Worm (Caenorhabditis elegans) whole organism, L2 larva: ENCODE measurements around the gene par-5.

Experiments used
- C34F6.9 ChIP-seq: fragments of 150-350 bp; optimal IDR thresholded peaks from 2 replicates; lab custom pipeline; 2014; ENCODE audit warnings: missing biosample characterization, missing genetic modification characterization
- F13H6.1 ChIP-seq: sonication (generic microtip); optimal IDR thresholded peaks from 2 replicates; lab custom pipeline; 2016; ENCODE audit warnings: missing genetic modification characterization, missing compliant biosample characterization
- R02D3.7 ChIP-seq: fragments of 150-350 bp; optimal IDR thresholded peaks from 2 replicates; lab custom pipeline; 2014; ENCODE audit warnings: missing biosample characterization, missing genetic modification characterization
- Y55F3AM.14 ChIP-seq: fragments of 200-800 bp; sonication (Bioruptor generic); optimal IDR thresholded peaks from 2 replicates; lab custom pipeline; 2018; ENCODE audit warnings: mild to moderate bottlenecking, missing genetic modification characterization, missing compliant biosample characterization
- ZK546.5 ChIP-seq: sonication (generic microtip); optimal IDR thresholded peaks from 2 replicates; lab custom pipeline; 2017; ENCODE audit warnings: missing biosample characterization, missing genetic modification characterization
- alr-1 ChIP-seq: fragments of 150-350 bp; optimal IDR thresholded peaks from 2 replicates; lab custom pipeline; 2014; ENCODE audit warnings: missing biosample characterization, missing genetic modification characterization
- aly-2 ChIP-seq: fragments of 150-350 bp; optimal IDR thresholded peaks from 2 replicates; lab custom pipeline; 2014; ENCODE audit warnings: missing biosample characterization, missing genetic modification characterization
- ama-1 ChIP-seq: fragments of 150-350 bp; optimal IDR thresholded peaks from 2 replicates; lab custom pipeline; 2018; ENCODE audit warnings: inconsistent platforms
- blmp-1 ChIP-seq: sonication (generic microtip); optimal IDR thresholded peaks from 2 replicates; lab custom pipeline; 2017; ENCODE audit warnings: missing genetic modification characterization, mild to moderate bottlenecking, missing compliant biosample characterization, antibody characterized with exemption, moderate library complexity; ENCODE audit not compliant: insufficient read depth
- ceh-16 ChIP-seq: fragments of 150-350 bp; optimal IDR thresholded peaks from 2 replicates; lab custom pipeline; 2014; ENCODE audit warnings: missing biosample characterization, missing genetic modification characterization
- ceh-82 ChIP-seq: fragments of 150-350 bp; optimal IDR thresholded peaks from 2 replicates; lab custom pipeline; 2014; ENCODE audit warnings: missing biosample characterization, missing genetic modification characterization
- crh-2 ChIP-seq: sonication (generic microtip); optimal IDR thresholded peaks from 2 replicates; lab custom pipeline; 2017; ENCODE audit warnings: missing biosample characterization, missing genetic modification characterization
- dmd-4 ChIP-seq: sonication (generic microtip); optimal IDR thresholded peaks from 2 replicates; lab custom pipeline; 2017; ENCODE audit warnings: missing biosample characterization, missing genetic modification characterization
- egl-27 ChIP-seq: sonication (generic microtip); optimal IDR thresholded peaks from 3 replicates; lab custom pipeline; 2017; ENCODE audit warnings: missing biosample characterization, missing genetic modification reagents, missing genetic modification characterization
- elt-1 ChIP-seq: fragments of 150-350 bp; optimal IDR thresholded peaks from 2 replicates; lab custom pipeline; 2014; ENCODE audit warnings: missing biosample characterization, missing genetic modification characterization
- elt-3 ChIP-seq: sonication (generic microtip); optimal IDR thresholded peaks from 2 replicates; lab custom pipeline; 2017; ENCODE audit warnings: missing biosample characterization, missing genetic modification characterization
- fos-1 ChIP-seq: fragments of 150-350 bp; optimal IDR thresholded peaks from 2 replicates; lab custom pipeline; 2014; ENCODE audit warnings: missing biosample characterization, missing genetic modification characterization
- gmeb-1 ChIP-seq: fragments of 150-350 bp; optimal IDR thresholded peaks from 2 replicates; lab custom pipeline; 2014; ENCODE audit warnings: missing biosample characterization, missing genetic modification characterization
- lin-11 ChIP-seq: fragments of 150-350 bp; sonication (generic microtip); optimal IDR thresholded peaks from 2 replicates; lab custom pipeline; 2014; ENCODE audit warnings: missing biosample characterization, missing genetic modification characterization, inconsistent platforms, mixed read lengths
- lin-13 ChIP-seq: fragments of 150-350 bp; optimal IDR thresholded peaks from 2 replicates; lab custom pipeline; 2014; ENCODE audit warnings: missing biosample characterization, missing genetic modification reagents, missing genetic modification characterization
- lin-39 ChIP-seq: fragments of 150-350 bp; optimal IDR thresholded peaks from 2 replicates; lab custom pipeline; 2014; ENCODE audit warnings: missing biosample characterization, missing genetic modification reagents, missing genetic modification characterization
- lsy-2 ChIP-seq, 2 experiments: fragments of 150-350 bp in 1 of 2; sonication (generic microtip) in 1 of 2; optimal IDR thresholded peaks; 2 replicates each; lab custom pipeline; 2014 to 2017; ENCODE audit warnings: missing biosample characterization in 2 of 2, missing genetic modification characterization in 2 of 2
- mab-5 ChIP-seq: fragments of 150-350 bp; optimal IDR thresholded peaks from 2 replicates; lab custom pipeline; 2014; ENCODE audit warnings: missing biosample characterization, missing genetic modification characterization
- mbf-1 ChIP-seq: sonication (generic microtip); optimal IDR thresholded peaks from 2 replicates; lab custom pipeline; 2017; ENCODE audit warnings: missing biosample characterization, missing genetic modification characterization
- mdl-1 ChIP-seq, 2 experiments: fragments of 150-350 bp in 1 of 2; sonication (generic microtip) in 1 of 2; optimal IDR thresholded peaks; 2 replicates each; lab custom pipeline; 2017; ENCODE audit warnings: missing biosample characterization in 2 of 2, missing genetic modification characterization in 2 of 2
- nhr-10 ChIP-seq: sonication (generic microtip); optimal IDR thresholded peaks from 2 replicates; lab custom pipeline; 2017; ENCODE audit warnings: missing biosample characterization, missing genetic modification characterization
- nhr-11 ChIP-seq: fragments of 150-350 bp; optimal IDR thresholded peaks from 2 replicates; lab custom pipeline; 2014; ENCODE audit warnings: missing biosample characterization, missing genetic modification characterization
- nhr-12 ChIP-seq: fragments of 150-350 bp; optimal IDR thresholded peaks from 2 replicates; lab custom pipeline; 2014; ENCODE audit warnings: missing biosample characterization, missing genetic modification characterization
- nhr-129 ChIP-seq: fragments of 150-350 bp; optimal IDR thresholded peaks from 2 replicates; lab custom pipeline; 2014; ENCODE audit warnings: missing biosample characterization, missing genetic modification characterization
- nhr-21 ChIP-seq: fragments of 150-350 bp; optimal IDR thresholded peaks from 2 replicates; lab custom pipeline; 2014; ENCODE audit warnings: missing biosample characterization, missing genetic modification characterization
- nhr-23 ChIP-seq: fragments of 150-350 bp; optimal IDR thresholded peaks from 2 replicates; lab custom pipeline; 2014; ENCODE audit warnings: missing biosample characterization, missing genetic modification reagents, missing genetic modification characterization
- nhr-237 ChIP-seq: fragments of 150-350 bp; optimal IDR thresholded peaks from 2 replicates; lab custom pipeline; 2014; ENCODE audit warnings: missing biosample characterization, missing genetic modification characterization
- nhr-25 ChIP-seq: fragments of 150-350 bp; sonication (generic microtip); optimal IDR thresholded peaks from 3 replicates; lab custom pipeline; 2014; ENCODE audit warnings: missing biosample characterization, missing genetic modification characterization
- nhr-6 ChIP-seq: fragments of 150-350 bp; optimal IDR thresholded peaks from 2 replicates; lab custom pipeline; 2014; ENCODE audit warnings: missing biosample characterization, missing genetic modification characterization
- nhr-77 ChIP-seq: fragments of 150-350 bp; optimal IDR thresholded peaks from 2 replicates; lab custom pipeline; 2014; ENCODE audit warnings: missing biosample characterization, missing genetic modification characterization
- peb-1 ChIP-seq: fragments of 150-350 bp; optimal IDR thresholded peaks from 2 replicates; lab custom pipeline; 2014; ENCODE audit warnings: missing biosample characterization, missing genetic modification characterization
- sem-4 ChIP-seq: fragments of 150-350 bp; optimal IDR thresholded peaks from 2 replicates; lab custom pipeline; 2014; ENCODE audit warnings: missing biosample characterization, missing genetic modification reagents, missing genetic modification characterization
- skn-1 ChIP-seq: sonication (generic microtip); optimal IDR thresholded peaks from 2 replicates; lab custom pipeline; 2017; ENCODE audit warnings: missing biosample characterization, missing genetic modification characterization
- sma-3 ChIP-seq: sonication (generic microtip); optimal IDR thresholded peaks from 2 replicates; lab custom pipeline; 2016; ENCODE audit warnings: missing genetic modification reagents, missing genetic modification characterization, missing compliant biosample characterization
- sma-9 ChIP-seq, 2 experiments: fragments of 150-350 bp in 1 of 2; sonication (generic microtip) in 1 of 2; optimal IDR thresholded peaks; 2 replicates each; lab custom pipeline; 2014 to 2016; ENCODE audit warnings: missing genetic modification characterization in 2 of 2, mild to moderate bottlenecking in 1 of 2, missing biosample characterization in 1 of 2, missing compliant biosample characterization in 1 of 2, missing genetic modification reagents in 1 of 2, moderate library complexity in 1 of 2
- snpc-4 ChIP-seq: fragments of 150-350 bp; optimal IDR thresholded peaks from 2 replicates; lab custom pipeline; 2014; ENCODE audit warnings: missing biosample characterization, missing genetic modification characterization
- unc-39 ChIP-seq: fragments of 150-350 bp; optimal IDR thresholded peaks from 2 replicates; lab custom pipeline; 2014; ENCODE audit warnings: missing biosample characterization, missing genetic modification characterization
- unc-55 ChIP-seq: fragments of 150-350 bp; sonication (generic microtip); optimal IDR thresholded peaks from 3 replicates; lab custom pipeline; 2014; ENCODE audit warnings: missing biosample characterization, missing genetic modification reagents, missing genetic modification characterization
- unc-62 ChIP-seq: fragments of 150-350 bp; optimal IDR thresholded peaks from 2 replicates; lab custom pipeline; 2014; ENCODE audit warnings: missing biosample characterization, missing genetic modification reagents, missing genetic modification characterization
- zag-1 ChIP-seq: fragments of 150-350 bp; optimal IDR thresholded peaks from 2 replicates; lab custom pipeline; 2014; ENCODE audit warnings: missing biosample characterization, missing genetic modification characterization
- ztf-1 ChIP-seq: fragments of 200-800 bp; sonication (Bioruptor generic); conservative IDR thresholded peaks from 2 replicates; pipeline ENCODE4 v1.3.6; 2022; ENCODE audit warnings: missing genetic modification characterization, missing compliant biosample characterization
- ztf-11 ChIP-seq: sonication (generic microtip); optimal IDR thresholded peaks from 2 replicates; lab custom pipeline; 2017; ENCODE audit warnings: missing biosample characterization, missing genetic modification characterization
- ztf-4 ChIP-seq: fragments of 150-350 bp; optimal IDR thresholded peaks from 2 replicates; lab custom pipeline; 2014; ENCODE audit warnings: missing biosample characterization, missing genetic modification characterization

par-5 gene

ce11 chrIV:11813901-11814300 is 7.8 kb downstream of the par-5 start, which contains the start of gene M117.1:
TSS of gene M117.1 (plus strand) at chrIV:11814247.
- TF ChIP-seq ZK546.5 (tag; lab: Kevin White, UChicago) (no peak), mdl-1 (tag; optimal IDR thresholded peaks at IDR 0.05; lab: Kevin White, UChicago) (peak in 1 of 2 experiments; percentile 20), fos-1 (no peak), nhr-11 (tag; lab: Kevin White, UChicago) (no peak), nhr-129 (no peak)

- TF ChIP-seq blmp-1 = no peak
- no peak for TF ChIP-seq nhr-23 (tag; lab: Kevin White, UChicago)
- no peak for TF ChIP-seq sma-3 (GFP tag; lab: Kevin White, UChicago)
- no peak for TF ChIP-seq lin-11
- no peak for TF ChIP-seq R02D3.7
- TF ChIP-seq nhr-25 (tag; lab: Kevin White, UChicago) = no peak
- peak; percentile 41 for TF ChIP-seq sma-9 (GFP tag; optimal IDR thresholded peaks at IDR 0.05; lab: Kevin White, UChicago)
- TF ChIP-seq sma-9 (tag; optimal IDR thresholded peaks at IDR 0.05; lab: Kevin White, UChicago) = no peak
- TF ChIP-seq ztf-1 (GFP tag; lab: Robert Waterston, UW) = no peak
- TF ChIP-seq ztf-4 = no peak
- peak in 1 of 2 experiments; percentile 10 for TF ChIP-seq lsy-2 (tag; optimal IDR thresholded peaks at IDR 0.05; lab: Kevin White, UChicago)
Measured at ce11 chrIV:11812017-11812416, 9.7 kb downstream of the par-5 start.

- TF ChIP-seq unc-62 (GFP tag; lab: Kevin White, UChicago) (peak; percentile 54), nhr-77 (no peak), crh-2 (tag; lab: Kevin White, UChicago) (peak; percentile 82), snpc-4 (tag; lab: Kevin White, UChicago) (no peak), blmp-1 (peak; percentile 53), R02D3.7 (no peak), sma-9 (GFP tag; optimal IDR thresholded peaks at IDR 0.05; lab: Kevin White, UChicago) (peak; percentile 89), sma-9 (tag; optimal IDR thresholded peaks at IDR 0.05; lab: Kevin White, UChicago) (no peak), aly-2 (no peak), ceh-16 (no peak), nhr-237 (no peak), sem-4 (tag; lab: Kevin White, UChicago) (peak; percentile 76), lin-11 (peak; percentile 50), peb-1 (tag; lab: Kevin White, UChicago) (no peak), Y55F3AM.14 (GFP tag; lab: Kevin White, UChicago) (peak; percentile 76), lsy-2 (tag; optimal IDR thresholded peaks at IDR 0.05; lab: Kevin White, UChicago) (peak; percentile 35 to 78), elt-1 (tag; lab: Kevin White, UChicago) (no peak), lin-13 (GFP tag; lab: Kevin White, UChicago) (peak; percentile 51), egl-27 (tag; lab: Kevin White, UChicago) (peak; percentile 48), ztf-1 (GFP tag; lab: Robert Waterston, UW) (no peak), nhr-10 (tag; lab: Kevin White, UChicago) (no peak), nhr-129 (peak; percentile 93), nhr-25 (tag; lab: Kevin White, UChicago) (peak; percentile 64), gmeb-1 (tag; lab: Kevin White, UChicago) (no peak), alr-1 (tag; lab: Kevin White, UChicago) (no peak), mbf-1 (tag; lab: Kevin White, UChicago) (no peak), ztf-4 (peak; percentile 72), dmd-4 (tag; lab: Kevin White, UChicago) (no peak), sma-3 (GFP tag; lab: Kevin White, UChicago) (peak; percentile 19), nhr-21 (tag; lab: Kevin White, UChicago) (peak; percentile 67), skn-1 (no peak), nhr-23 (tag; lab: Kevin White, UChicago) (no peak), mdl-1 (tag; optimal IDR thresholded peaks at IDR 0.05; lab: Kevin White, UChicago) (peak; percentile 20 to 34), ceh-82 (tag; lab: Kevin White, UChicago) (peak; percentile 37), ztf-11 (tag; lab: Kevin White, UChicago) (no peak), ama-1 (lab: Kevin White, UChicago) (no peak), zag-1 (peak; percentile 71), nhr-6 (tag; lab: Kevin White, UChicago) (peak; percentile 74), C34F6.9 (tag; lab: Kevin White, UChicago) (peak; percentile 96), elt-3 (tag; lab: Kevin White, UChicago) (no peak), F13H6.1 (tag; lab: Kevin White, UChicago) (peak; percentile 87), unc-55 (GFP tag; lab: Kevin White, UChicago) (peak; percentile 89), lin-39 (tag; lab: Kevin White, UChicago) (no peak), nhr-11 (tag; lab: Kevin White, UChicago) (no peak), ZK546.5 (tag; lab: Kevin White, UChicago) (no peak), nhr-12 (tag; lab: Kevin White, UChicago) (no peak), mab-5 (peak; percentile 80), unc-39 (tag; lab: Kevin White, UChicago) (no peak), fos-1 (peak; percentile 56)
Measured at ce11 chrIV:11809708-11810114, 12.0 kb downstream of the par-5 start.
